Worm (Caenorhabditis elegans) whole organism, midembryonic: ENCODE results near the gene C39B5.6.

ENCODE experiments used
- T22C8.4 ChIP-seq: fragments of 200-800 bp; sonication (Bioruptor generic); IDR thresholded peaks from 2 replicates; pipeline ENCODE4 v1.3.6; 2022; ENCODE audit warnings: missing genetic modification characterization, missing compliant biosample characterization
- klf-2 ChIP-seq: fragments of 200-800 bp; sonication (Bioruptor generic); conservative IDR thresholded peaks from 2 replicates; pipeline ENCODE4 v1.3.6; 2022; ENCODE audit warnings: missing genetic modification reagents, missing genetic modification characterization, missing compliant biosample characterization
- ref-1 ChIP-seq: fragments of 200-800 bp; sonication (Bioruptor generic); conservative IDR thresholded peaks from 2 replicates; pipeline ENCODE4 v1.3.6; 2022; ENCODE audit warnings: missing genetic modification reagents, missing genetic modification characterization, missing compliant biosample characterization
- ztf-29 ChIP-seq: fragments of 200-800 bp; sonication (Bioruptor generic); IDR thresholded peaks from 2 replicates; pipeline ENCODE4 v1.3.6; 2022; ENCODE audit warnings: missing genetic modification reagents, missing genetic modification characterization, missing compliant biosample characterization

DNA sequence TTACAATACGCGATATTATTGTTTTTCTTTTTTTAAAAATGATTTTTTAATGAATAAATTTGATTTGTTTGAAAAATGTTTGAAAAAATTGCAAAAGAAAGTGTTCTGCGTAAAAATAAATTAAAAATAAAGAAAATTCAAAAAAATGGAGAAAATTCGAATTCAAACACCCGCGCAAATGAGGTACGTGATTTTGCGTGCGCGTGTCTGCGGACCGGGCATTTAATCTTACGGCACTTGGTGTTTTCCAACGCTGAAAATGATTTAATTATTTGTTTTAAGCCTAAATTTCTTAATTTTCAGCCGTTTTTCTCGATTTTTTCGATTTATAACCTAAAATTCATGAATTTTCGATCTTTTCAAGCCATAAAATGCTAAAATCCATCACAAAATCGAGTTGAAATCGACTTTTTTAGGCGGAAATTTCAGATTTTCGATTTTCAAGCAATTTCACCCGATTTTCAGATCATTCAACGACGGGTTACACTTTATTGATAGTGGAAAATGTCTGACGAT is 46.3 kb upstream of the C39B5.6 start, which contains the start of gene gcn-1:
- TF ChIP-seq ref-1, result no peak
- no peak for TF ChIP-seq klf-2 (GFP tag; lab: Robert Waterston, UW)
- TF ChIP-seq ztf-29 (GFP tag; lab: Robert Waterston, UW), result no peak
- no peak for TF ChIP-seq T22C8.4
